Fruit fly (Drosophila melanogaster) whole organism, embryonic: Measurements from ENCODE around the gene CG8814.
A peak's percentile ranks its signal among the peaks of the same experiment; 100 is the strongest.

Experiments
- Atf6 ChIP-seq: fragments of 200-800 bp; sonication (Bioruptor generic); IDR thresholded peaks from 2 replicates; pipeline ENCODE4 v1.3.6; 2022; ENCODE audit warnings: missing biosample characterization, missing genetic modification characterization
- CG10267 ChIP-seq: fragments of 200-800 bp; sonication (Bioruptor generic); optimal IDR thresholded peaks from 2 replicates; lab custom pipeline; 2018; ENCODE audit warnings: missing biosample characterization, mild to moderate bottlenecking, missing genetic modification characterization, moderate library complexity
- CG11247 ChIP-seq: fragments of 200-800 bp; sonication (Bioruptor generic); IDR thresholded peaks from 2 replicates; pipeline ENCODE4 v1.3.6; 2022; ENCODE audit warnings: missing biosample characterization, missing genetic modification characterization
- CG12391 ChIP-seq: fragments of 200-800 bp; sonication (Bioruptor generic); optimal IDR thresholded peaks from 3 replicates; lab custom pipeline; 2018; ENCODE audit warnings: missing biosample characterization, mild to moderate bottlenecking, missing genetic modification characterization, moderate library complexity
- CG13624 ChIP-seq: fragments of 200-800 bp; sonication (Bioruptor generic); optimal IDR thresholded peaks from 2 replicates; lab custom pipeline; 2016; ENCODE audit warnings: missing biosample characterization, missing genetic modification characterization
- CG13894 ChIP-seq: fragments of 200-800 bp; sonication (Bioruptor generic); optimal IDR thresholded peaks from 3 replicates; lab custom pipeline; 2018; ENCODE audit warnings: missing biosample characterization, mild to moderate bottlenecking, missing genetic modification characterization, moderate library complexity
- CG14050 ChIP-seq: fragments of 200-800 bp; sonication (Bioruptor generic); IDR thresholded peaks from 3 replicates; pipeline ENCODE4 v1.3.6; 2022; ENCODE audit warnings: missing biosample characterization, missing genetic modification characterization
- CG15696 ChIP-seq: fragments of 200-800 bp; sonication (Bioruptor generic); optimal IDR thresholded peaks from 2 replicates; lab custom pipeline; 2019; ENCODE audit warnings: missing biosample characterization, mild to moderate bottlenecking, missing genetic modification characterization, moderate library complexity
- CG1602 ChIP-seq: fragments of 200-800 bp; sonication (Bioruptor generic); optimal IDR thresholded peaks from 3 replicates; lab custom pipeline; 2016; ENCODE audit warnings: missing biosample characterization, missing genetic modification characterization
- CG17612 ChIP-seq: fragments of 200-800 bp; sonication (Bioruptor generic); IDR thresholded peaks from 2 replicates; pipeline ENCODE4 v1.3.6; 2022; ENCODE audit warnings: missing biosample characterization, missing genetic modification characterization
- CG17829 ChIP-seq: fragments of 200-800 bp; optimal IDR thresholded peaks from 2 replicates; lab custom pipeline; 2019; ENCODE audit warnings: missing biosample characterization, mild to moderate bottlenecking, missing genetic modification characterization, moderate library complexity
- CG2875 ChIP-seq: fragments of 200-800 bp; sonication (Bioruptor generic); optimal IDR thresholded peaks from 2 replicates; lab custom pipeline; 2017; ENCODE audit warnings: missing biosample characterization, mild to moderate bottlenecking, missing genetic modification characterization, missing genetic modification reagents
- CG31388 ChIP-seq: fragments of 200-800 bp; sonication (Bioruptor generic); optimal IDR thresholded peaks from 2 replicates; lab custom pipeline; 2016; ENCODE audit warnings: missing biosample characterization, missing genetic modification characterization
- CG32767 ChIP-seq: fragments of 200-800 bp; sonication (Bioruptor generic); IDR thresholded peaks from 2 replicates; pipeline ENCODE4 v1.3.6; 2022; ENCODE audit warnings: missing biosample characterization, missing genetic modification characterization
- CG34376 ChIP-seq: fragments of 200-800 bp; sonication (Bioruptor generic); optimal IDR thresholded peaks from 2 replicates; lab custom pipeline; 2018; ENCODE audit warnings: missing biosample characterization, mild to moderate bottlenecking, missing genetic modification characterization
- CG3838 ChIP-seq: fragments of 200-800 bp; sonication (Bioruptor generic); optimal IDR thresholded peaks from 3 replicates; lab custom pipeline; 2016; ENCODE audit warnings: missing biosample characterization, missing genetic modification characterization
- CG4404 ChIP-seq: fragments of 200-800 bp; sonication (Bioruptor generic); IDR thresholded peaks from 2 replicates; pipeline ENCODE4 v1.3.6; 2022; ENCODE audit warnings: missing biosample characterization, missing genetic modification characterization
- CG6689 ChIP-seq: fragments of 200-800 bp; sonication (Bioruptor generic); IDR thresholded peaks from 2 replicates; pipeline ENCODE4 v1.3.6; 2022; ENCODE audit warnings: missing biosample characterization, missing genetic modification characterization
- CG9797 ChIP-seq: fragments of 200-800 bp; sonication (Bioruptor generic); optimal IDR thresholded peaks from 3 replicates; lab custom pipeline; 2018; ENCODE audit warnings: missing biosample characterization, mild to moderate bottlenecking, missing genetic modification characterization
- CG9817 ChIP-seq: fragments of 200-800 bp; sonication (Bioruptor generic); optimal IDR thresholded peaks from 2 replicates; lab custom pipeline; 2018; ENCODE audit warnings: missing biosample characterization, mild to moderate bottlenecking, missing genetic modification characterization, moderate library complexity
- D19B ChIP-seq: fragments of 200-800 bp; sonication (Bioruptor generic); optimal IDR thresholded peaks from 2 replicates; lab custom pipeline; 2017; ENCODE audit warnings: missing biosample characterization, mild to moderate bottlenecking, missing genetic modification characterization
- Dad ChIP-seq: fragments of 200-800 bp; sonication (Bioruptor generic); optimal IDR thresholded peaks from 3 replicates; lab custom pipeline; 2016; ENCODE audit warnings: missing biosample characterization, missing genetic modification characterization
- Dp ChIP-seq: fragments of 200-800 bp; sonication (Bioruptor generic); optimal IDR thresholded peaks from 2 replicates; lab custom pipeline; 2018; ENCODE audit warnings: missing biosample characterization, mild to moderate bottlenecking, missing genetic modification characterization, moderate library complexity
- Hey ChIP-seq: fragments of 200-800 bp; sonication (Bioruptor generic); optimal IDR thresholded peaks from 3 replicates; lab custom pipeline; 2018; ENCODE audit warnings: missing biosample characterization, mild to moderate bottlenecking, missing genetic modification characterization
- Hr3 ChIP-seq: fragments of 200-800 bp; sonication (Bioruptor generic); optimal IDR thresholded peaks from 3 replicates; lab custom pipeline; 2016; ENCODE audit warnings: missing biosample characterization, missing genetic modification characterization
- Neu2 ChIP-seq: fragments of 200-800 bp; sonication (Bioruptor generic); optimal IDR thresholded peaks from 3 replicates; lab custom pipeline; 2016; ENCODE audit warnings: missing biosample characterization, missing genetic modification characterization, borderline replicate concordance
- Oaz ChIP-seq: fragments of 200-800 bp; sonication (Bioruptor generic); IDR thresholded peaks from 2 replicates; pipeline ENCODE4 v1.3.6; 2022; ENCODE audit warnings: missing biosample characterization, missing genetic modification characterization
- Sin3A ChIP-seq: fragments of >200 bp; optimal IDR thresholded peaks from 2 replicates; lab custom pipeline; 2018
- Spps ChIP-seq: fragments of 200-800 bp; sonication (Bioruptor generic); optimal IDR thresholded peaks from 2 replicates; lab custom pipeline; 2018; ENCODE audit warnings: missing biosample characterization, mild to moderate bottlenecking, missing genetic modification characterization
- Sry-δ ChIP-seq: fragments of 200-800 bp; sonication (Bioruptor generic); optimal IDR thresholded peaks from 2 replicates; lab custom pipeline; 2016; ENCODE audit warnings: missing biosample characterization, missing genetic modification characterization
- Xrp1 ChIP-seq: fragments of 200-800 bp; sonication (Bioruptor generic); IDR thresholded peaks from 2 replicates; pipeline ENCODE4 v1.3.6; 2022; ENCODE audit warnings: missing biosample characterization, missing genetic modification characterization
- ara ChIP-seq: fragments of 200-800 bp; sonication (Bioruptor generic); IDR thresholded peaks from 2 replicates; pipeline ENCODE4 v1.3.6; 2022; ENCODE audit warnings: missing biosample characterization, missing genetic modification characterization
- bab2 ChIP-seq: fragments of 200-800 bp; sonication (Bioruptor generic); optimal IDR thresholded peaks from 2 replicates; lab custom pipeline; 2016; ENCODE audit warnings: missing biosample characterization, missing genetic modification characterization
- chm ChIP-seq: fragments of 200-800 bp; sonication (Bioruptor generic); IDR thresholded peaks from 2 replicates; pipeline ENCODE4 v1.3.6; 2022; ENCODE audit warnings: missing biosample characterization, missing genetic modification characterization
- crol ChIP-seq: fragments of 200-800 bp; sonication (Bioruptor generic); IDR thresholded peaks from 2 replicates; pipeline ENCODE4 v1.3.6; 2022; ENCODE audit warnings: missing biosample characterization, missing genetic modification characterization
- dimm ChIP-seq: fragments of 200-800 bp; sonication (Bioruptor generic); IDR thresholded peaks from 2 replicates; pipeline ENCODE4 v1.3.6; 2022; ENCODE audit warnings: missing biosample characterization, missing genetic modification characterization
- ewg ChIP-seq: fragments of 200-800 bp; sonication (Bioruptor generic); optimal IDR thresholded peaks from 3 replicates; lab custom pipeline; 2017; ENCODE audit warnings: mild to moderate bottlenecking, missing biosample characterization, missing genetic modification reagents, missing genetic modification characterization
- fd96Cb ChIP-seq: fragments of 200-800 bp; sonication (Bioruptor generic); optimal IDR thresholded peaks from 2 replicates; lab custom pipeline; 2018; ENCODE audit warnings: missing biosample characterization, mild to moderate bottlenecking, missing genetic modification characterization, moderate library complexity
- ftz-f1 ChIP-seq: fragments of 200-800 bp; sonication (Bioruptor generic); optimal IDR thresholded peaks from 2 replicates; lab custom pipeline; 2016; ENCODE audit warnings: missing biosample characterization, missing genetic modification characterization
- ham ChIP-seq: fragments of 200-800 bp; sonication (Bioruptor generic); IDR thresholded peaks from 2 replicates; pipeline ENCODE4 v1.3.6; 2022; ENCODE audit warnings: missing biosample characterization, missing genetic modification characterization
- klu ChIP-seq: fragments of 200-800 bp; sonication (Bioruptor generic); IDR thresholded peaks from 2 replicates; pipeline ENCODE4 v1.3.6; 2022; ENCODE audit warnings: missing biosample characterization, missing genetic modification characterization
- nerfin-1 ChIP-seq: fragments of 200-800 bp; sonication (Bioruptor generic); optimal IDR thresholded peaks from 3 replicates; lab custom pipeline; 2019; ENCODE audit warnings: missing biosample characterization, mild to moderate bottlenecking, missing genetic modification characterization, moderate library complexity
- otp ChIP-seq: fragments of 200-800 bp; sonication (Bioruptor generic); IDR thresholded peaks from 3 replicates; pipeline ENCODE4, ENCODE4 v1.3.6; 2022; ENCODE audit warnings: missing biosample characterization, missing genetic modification characterization
- p53 ChIP-seq: fragments of 200-800 bp; sonication (Bioruptor generic); optimal IDR thresholded peaks from 2 replicates; lab custom pipeline; 2016; ENCODE audit warnings: missing biosample characterization, missing genetic modification characterization
- pum ChIP-seq: fragments of 200-800 bp; sonication (Bioruptor generic); optimal IDR thresholded peaks from 2 replicates; lab custom pipeline; 2016; ENCODE audit warnings: missing biosample characterization, missing genetic modification characterization
- run ChIP-seq: fragments of 200-800 bp; sonication (Bioruptor generic); optimal IDR thresholded peaks from 3 replicates; lab custom pipeline; 2018; ENCODE audit warnings: missing biosample characterization, mild to moderate bottlenecking, missing genetic modification characterization
- sim ChIP-seq: fragments of 200-800 bp; sonication (Bioruptor generic); IDR thresholded peaks from 2 replicates; pipeline ENCODE4 v1.3.6; 2022; ENCODE audit warnings: missing biosample characterization, missing genetic modification characterization
- sob ChIP-seq: fragments of 200-800 bp; sonication (Bioruptor generic); IDR thresholded peaks from 2 replicates; pipeline ENCODE4 v1.3.6; 2022; ENCODE audit warnings: missing biosample characterization, missing genetic modification characterization
- sqz ChIP-seq: fragments of 200-800 bp; sonication (Bioruptor generic); optimal IDR thresholded peaks from 3 replicates; lab custom pipeline; 2018; ENCODE audit warnings: missing biosample characterization, mild to moderate bottlenecking, missing genetic modification characterization
- tio ChIP-seq: fragments of 200-800 bp; sonication (Bioruptor generic); optimal IDR thresholded peaks from 2 replicates; lab custom pipeline; 2017; ENCODE audit warnings: missing biosample characterization, missing genetic modification characterization, inconsistent platforms
- z ChIP-seq: fragments of 200-800 bp; sonication (Bioruptor generic); IDR thresholded peaks from 3 replicates; pipeline ENCODE4 v1.3.6; 2022; ENCODE audit warnings: missing biosample characterization, missing genetic modification characterization

The CG8814 gene

dm6 chr2L:2874542-2875194, at the start of gene CG8814 (continued):
- TF ChIP-seq Dp (GFP tag; lab: Kevin White, UChicago): peak; percentile 68
- no peak for TF ChIP-seq Neu2 (GFP tag; lab: Kevin White, UChicago)
- peak; percentile 67 for TF ChIP-seq CG9797 (GFP tag; lab: Kevin White, UChicago)
- peak; percentile 56; the same call in 1 of the 2 replicates for TF ChIP-seq Atf6 (GFP tag; lab: Robert Waterston, UW)
- TF ChIP-seq CG11247 (GFP tag; lab: Robert Waterston, UW): peak; percentile 63; the same call in 1 of the 2 replicates
- TF ChIP-seq CG4404 (GFP tag; lab: Robert Waterston, UW): peak; percentile 80
- no peak for TF ChIP-seq dimm (GFP tag; lab: Robert Waterston, UW)
- TF ChIP-seq p53 (GFP tag; lab: Kevin White, UChicago): no peak
- TF ChIP-seq CG3838: no peak
- no peak for TF ChIP-seq Spps (tag; lab: Kevin White, UChicago)
- TF ChIP-seq bab2: peak; percentile 26
- no peak for TF ChIP-seq Hey (tag; lab: Kevin White, UChicago)
- no peak for TF ChIP-seq sim (GFP tag; lab: Robert Waterston, UW)
- peak; percentile 74 for TF ChIP-seq CG6689 (GFP tag; lab: Robert Waterston, UW)
- peak; percentile 21; the same call in 1 of the 2 replicates for TF ChIP-seq crol (GFP tag; lab: Robert Waterston, UW)
- TF ChIP-seq Sry-δ (GFP tag; lab: Kevin White, UChicago): peak; percentile 80
- no peak for TF ChIP-seq sqz (GFP tag; lab: Kevin White, UChicago)
- no peak for TF ChIP-seq CG13624 (GFP tag; lab: Kevin White, UChicago)
- peak; percentile 74 for TF ChIP-seq sob (GFP tag; lab: Robert Waterston, UW)
- TF ChIP-seq CG13894: peak; percentile 29
- peak; percentile 25 for TF ChIP-seq fd96Cb (tag; lab: Kevin White, UChicago)
- TF ChIP-seq CG17612: no peak
- TF ChIP-seq klu (GFP tag; lab: Robert Waterston, UW): peak; percentile 89
- no peak for TF ChIP-seq otp (GFP tag; lab: Robert Waterston, UW)
- TF ChIP-seq z: no peak
- TF ChIP-seq ewg (GFP tag; lab: Kevin White, UChicago): peak; percentile 37
- TF ChIP-seq ara: no peak
- TF ChIP-seq CG2875 (GFP tag; lab: Kevin White, UChicago): no peak
- no peak; the same call in 1 of the 2 replicates for TF ChIP-seq CG32767 (GFP tag; lab: Robert Waterston, UW)
- TF ChIP-seq Oaz (GFP tag; lab: Robert Waterston, UW): 0 out of 2 replicates have a peak, but pooled peaks have one; percentile 29
- no peak for TF ChIP-seq Dad (GFP tag; lab: Kevin White, UChicago)
- TF ChIP-seq Sin3A (lab: Kevin White, UChicago): peak; percentile 76
- TF ChIP-seq pum (GFP tag; lab: Kevin White, UChicago): no peak
- TF ChIP-seq D19B: peak; percentile 54
- no peak for TF ChIP-seq ftz-f1 (GFP tag; lab: Kevin White, UChicago)
- peak; percentile 76 for TF ChIP-seq CG10267 (tag; lab: Kevin White, UChicago)
- no peak for TF ChIP-seq ham (GFP tag; lab: Robert Waterston, UW)
- peak; percentile 32 for TF ChIP-seq CG34376 (GFP tag; lab: Kevin White, UChicago)
- TF ChIP-seq CG1602: peak; percentile 67
- peak; percentile 53; the same call in 2 of the 3 replicates for TF ChIP-seq CG14050 (GFP tag; lab: Robert Waterston, UW)
- TF ChIP-seq CG31388 (GFP tag; lab: Kevin White, UChicago): peak; percentile 50
- peak; percentile 74 for TF ChIP-seq Hr3 (GFP tag; lab: Kevin White, UChicago)
- no peak for TF ChIP-seq run (tag; lab: Kevin White, UChicago)
- TF ChIP-seq tio (GFP tag; lab: Kevin White, UChicago): peak; percentile 59
- peak; percentile 54 for TF ChIP-seq nerfin-1 (tag; lab: Kevin White, UChicago)
- TF ChIP-seq CG12391 (tag; lab: Kevin White, UChicago): peak; percentile 83
- peak; percentile 65 for TF ChIP-seq CG9817
- TF ChIP-seq chm (GFP tag; lab: Robert Waterston, UW): 0 out of 2 replicates have a peak, but pooled peaks have one; percentile 11
- TF ChIP-seq Xrp1 (GFP tag; lab: Robert Waterston, UW): peak; percentile 28; the same call in 1 of the 2 replicates
- peak; percentile 69 for TF ChIP-seq CG17829
- TF ChIP-seq CG15696 (tag; lab: Kevin White, UChicago): peak; percentile 74
